Fruit fly (Drosophila melanogaster): ENCODE data around the gene xmas.

- no peak for TF ChIP-seq Gug (GFP tag; IDR thresholded peaks at IDR 0.05)
- peak; percentile 37 for TF ChIP-seq CG6792 (GFP tag; optimal IDR thresholded peaks at IDR 0.05)
- no peak for TF ChIP-seq fkh (GFP tag; optimal IDR thresholded peaks at IDR 0.05)
- no peak for TF ChIP-seq CG11762 (GFP tag; optimal IDR thresholded peaks at IDR 0.05; ENCODE audit: insufficient read depth)
- no peak for TF ChIP-seq Hr39 (GFP tag; optimal IDR thresholded peaks at IDR 0.05)
- TF ChIP-seq CG10631 (GFP tag; optimal IDR thresholded peaks at IDR 0.05), result peak; percentile 11
- TF ChIP-seq Eip93F (GFP tag; optimal IDR thresholded peaks at IDR 0.05), result no peak
- no peak for TF ChIP-seq CG6854 (GFP tag; optimal IDR thresholded peaks at IDR 0.05)
- TF ChIP-seq CG11902 (GFP tag; optimal IDR thresholded peaks at IDR 0.05), result no peak
- peak; percentile 41 for TF ChIP-seq OdsH (GFP tag; optimal IDR thresholded peaks at IDR 0.05)
- peak; percentile 10 for TF ChIP-seq Hr4 (GFP tag; optimal IDR thresholded peaks at IDR 0.05)
- TF ChIP-seq Sox102F (GFP tag; optimal IDR thresholded peaks at IDR 0.05), result no peak
- no peak for TF ChIP-seq ss (GFP tag; optimal IDR thresholded peaks at IDR 0.05)
These were observed 22.4 kb upstream of the xmas start for dm6 chrX:17181264-17182198.

Measured in whole organism, prepupa.